Fruit fly (Drosophila melanogaster): ENCODE results near the gene MED6.

MED6 gene

DNA sequence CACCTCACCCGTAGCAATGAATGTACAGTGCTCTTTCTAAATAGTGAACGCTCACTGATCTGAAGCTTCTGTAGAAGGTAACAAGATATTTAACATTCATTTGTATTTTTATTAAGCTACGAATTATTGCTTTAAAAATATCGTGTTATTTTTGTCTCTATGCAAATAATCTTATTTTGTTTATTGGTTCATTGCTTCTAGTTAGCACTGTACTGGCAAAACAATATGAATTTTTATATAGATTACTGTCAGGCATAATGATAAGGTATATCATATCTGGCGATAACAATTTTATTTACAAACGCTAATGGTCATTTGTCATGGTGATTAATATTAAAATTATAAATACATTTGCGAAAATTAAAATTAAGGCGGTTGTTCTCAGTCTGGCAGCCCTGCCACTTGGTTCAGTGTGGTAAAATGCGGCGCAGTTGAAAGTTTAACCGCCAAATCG lies 2.8 kb upstream of the MED6 start, which contains the start of gene CG9471 (continued):
- TF ChIP-seq toy (GFP tag; IDR thresholded peaks at IDR 0.05), result peak; percentile 76; the same call in 1 of the 2 replicates
- peak; percentile 89 for TF ChIP-seq CG18476 (GFP tag; optimal IDR thresholded peaks at IDR 0.05)
- TF ChIP-seq lbe (GFP tag; optimal IDR thresholded peaks at IDR 0.05), result peak; percentile 96
- TF ChIP-seq CG15696 (tag; optimal IDR thresholded peaks at IDR 0.05), result peak; percentile 76
- peak; percentile 87 for TF ChIP-seq bcd (GFP tag; optimal IDR thresholded peaks at IDR 0.05)
- TF ChIP-seq CG11456 (GFP tag; IDR thresholded peaks at IDR 0.05), result peak; percentile 88
- TF ChIP-seq Mes4 (GFP tag; optimal IDR thresholded peaks at IDR 0.05), result peak; percentile 83
- TF ChIP-seq CG2120 (GFP tag; optimal IDR thresholded peaks at IDR 0.05), result peak; percentile 96
- TF ChIP-seq Fer2 (tag; optimal IDR thresholded peaks at IDR 0.05), result peak; percentile 85
- peak; percentile 88 for TF ChIP-seq pum (GFP tag; optimal IDR thresholded peaks at IDR 0.05)
- TF ChIP-seq gce (GFP tag; IDR thresholded peaks at IDR 0.05), result peak; percentile 80; the same call in 2 of the 3 replicates
- peak; percentile 77 for TF ChIP-seq ssp (GFP tag; IDR thresholded peaks at IDR 0.05)
- TF ChIP-seq CG12219 (GFP tag; optimal IDR thresholded peaks at IDR 0.05), result peak; percentile 86
- TF ChIP-seq Scr (GFP tag; IDR thresholded peaks at IDR 0.05; ENCODE audit: partially characterized antibody), result no peak
- 0 out of 2 replicates have a peak, but pooled peaks have one; percentile 6 for TF ChIP-seq crol (GFP tag; IDR thresholded peaks at IDR 0.05)
- TF ChIP-seq CG14860 (GFP tag; IDR thresholded peaks at IDR 0.05; ENCODE audit: partially characterized antibody), result no peak
- TF ChIP-seq ro (GFP tag; IDR thresholded peaks at IDR 0.05), result peak; percentile 74
- peak; percentile 95 for TF ChIP-seq CG31441 (GFP tag; IDR thresholded peaks at IDR 0.05)
- peak; percentile 99 for TF ChIP-seq grau (tag; optimal IDR thresholded peaks at IDR 0.05)
- TF ChIP-seq CG18011 (GFP tag; optimal IDR thresholded peaks at IDR 0.05), result peak; percentile 72
- TF ChIP-seq CG13296 (GFP tag; optimal IDR thresholded peaks at IDR 0.05), result peak; percentile 91
- peak; percentile 96 for TF ChIP-seq HmgZ (tag; optimal IDR thresholded peaks at IDR 0.05)
- TF ChIP-seq CG6791 (GFP tag; IDR thresholded peaks at IDR 0.05; ENCODE audit: partially characterized antibody), result no peak
- TF ChIP-seq Hr39 (optimal IDR thresholded peaks at IDR 0.05), result no peak
- TF ChIP-seq CG15011 (GFP tag; optimal IDR thresholded peaks at IDR 0.05), result peak; percentile 86
- peak; percentile 89 for TF ChIP-seq NC2β (GFP tag; optimal IDR thresholded peaks at IDR 0.05)
- peak; percentile 69 for TF ChIP-seq dan (GFP tag; IDR thresholded peaks at IDR 0.05)
- TF ChIP-seq HLH54F (GFP tag; optimal IDR thresholded peaks at IDR 0.05), result peak; percentile 90
- TF ChIP-seq CG13894 (tag; optimal IDR thresholded peaks at IDR 0.05), result peak; percentile 87
- TF ChIP-seq CG2199 (GFP tag; IDR thresholded peaks at IDR 0.05), result 0 out of 3 replicates have a peak, but pooled peaks have one; percentile 52
- peak; percentile 95 for TF ChIP-seq Xrp1 (GFP tag; IDR thresholded peaks at IDR 0.05)
- peak; percentile 90 for TF ChIP-seq CG13624 (GFP tag; optimal IDR thresholded peaks at IDR 0.05)
- peak; percentile 57 for TF ChIP-seq CG3163 (GFP tag; optimal IDR thresholded peaks at IDR 0.05)
- peak; percentile 41 for TF ChIP-seq fd64A (GFP tag; optimal IDR thresholded peaks at IDR 0.05)
- peak; percentile 48; the same call in 1 of the 3 replicates for TF ChIP-seq Optix (GFP tag; IDR thresholded peaks at IDR 0.05)
- TF ChIP-seq CG6813 (GFP tag; optimal IDR thresholded peaks at IDR 0.05), result peak; percentile 74
- no peak for TF ChIP-seq abd-A (tag; optimal IDR thresholded peaks at IDR 0.05)
- TF ChIP-seq sd (tag; optimal IDR thresholded peaks at IDR 0.05), result peak; percentile 90
- TF ChIP-seq chinmo (GFP tag; IDR thresholded peaks at IDR 0.05; ENCODE audit: partially characterized antibody), result no peak
- no peak for TF ChIP-seq unc-4 (GFP tag; IDR thresholded peaks at IDR 0.05; ENCODE audit: partially characterized antibody)
- TF ChIP-seq CG18764 (GFP tag; optimal IDR thresholded peaks at IDR 0.05), result peak; percentile 82
- TF ChIP-seq Lim3 (GFP tag; IDR thresholded peaks at IDR 0.05), result peak; percentile 65; the same call in 1 of the 2 replicates
- peak; percentile 47 for TF ChIP-seq HmgD (GFP tag; optimal IDR thresholded peaks at IDR 0.05)
- peak; percentile 85 for TF ChIP-seq CG6854 (GFP tag; optimal IDR thresholded peaks at IDR 0.05)
- TF ChIP-seq Spps (tag; optimal IDR thresholded peaks at IDR 0.05), result peak; percentile 83
- no peak for TF ChIP-seq D (optimal IDR thresholded peaks at IDR 0.05)
- peak; percentile 78 for TF ChIP-seq D (GFP tag; optimal IDR thresholded peaks at IDR 0.05)
- TF ChIP-seq row (GFP tag; IDR thresholded peaks at IDR 0.05), result peak; percentile 98
- TF ChIP-seq wdn (GFP tag; IDR thresholded peaks at IDR 0.05), result peak; percentile 89
- peak; percentile 88 for TF ChIP-seq CG12942 (GFP tag; optimal IDR thresholded peaks at IDR 0.05)
- TF ChIP-seq CG7556 (GFP tag; optimal IDR thresholded peaks at IDR 0.05), result peak; percentile 90
